Worm (Caenorhabditis elegans): Measurements from ENCODE around the gene C35D6.13.

- TF ChIP-seq lin-39 (tag; optimal IDR thresholded peaks at IDR 0.05) (no peak), blmp-1 (tag; optimal IDR thresholded peaks at IDR 0.05; ENCODE audit: insufficient read depth) (no peak), skn-1 (tag; optimal IDR thresholded peaks at IDR 0.05) (no peak), nhr-77 (tag; optimal IDR thresholded peaks at IDR 0.05) (no peak), ama-1 (optimal IDR thresholded peaks at IDR 0.05) (no peak), unc-55 (GFP tag; optimal IDR thresholded peaks at IDR 0.05) (no peak), lin-13 (GFP tag; optimal IDR thresholded peaks at IDR 0.05) (no peak), elt-1 (tag; optimal IDR thresholded peaks at IDR 0.05) (no peak), ceh-16 (tag; optimal IDR thresholded peaks at IDR 0.05) (no peak), mbf-1 (tag; optimal IDR thresholded peaks at IDR 0.05) (no peak), nhr-10 (tag; optimal IDR thresholded peaks at IDR 0.05) (no peak), unc-62 (GFP tag; optimal IDR thresholded peaks at IDR 0.05) (no peak), nhr-11 (tag; optimal IDR thresholded peaks at IDR 0.05) (no peak)
These were observed 16.0 kb upstream of the C35D6.13 start, which contains the start of gene srz-61 for ce11 chrIV:16320866-16321265.

All from whole organism, L2 larva.